Worm (Caenorhabditis elegans) whole organism, young adult: Measurements from ENCODE around the gene chtb-2.
A peak's percentile ranks its signal among the peaks of the same experiment; 100 is the strongest.

Source experiments
- B0019.2 ChIP-seq: fragments of 200-800 bp; sonication (Bioruptor generic); conservative IDR thresholded peaks from 2 replicates; pipeline ENCODE4 v1.3.6; 2022; ENCODE audit warnings: missing genetic modification reagents, missing genetic modification characterization, missing compliant biosample characterization
- C06A6.2 ChIP-seq: fragments of 200-800 bp; sonication (Bioruptor generic); conservative IDR thresholded peaks from 2 replicates; pipeline ENCODE4 v1.3.6; 2022; ENCODE audit warnings: missing genetic modification characterization, missing compliant biosample characterization
- F10E7.11 ChIP-seq: sonication (generic microtip); optimal IDR thresholded peaks from 2 replicates; lab custom pipeline; 2017; ENCODE audit warnings: mild to moderate bottlenecking, missing genetic modification characterization, moderate library complexity, missing compliant biosample characterization
- F37B4.10 ChIP-seq: fragments of 200-800 bp; sonication (Bioruptor generic); IDR thresholded peaks from 2 replicates; pipeline ENCODE4 v1.3.6; 2022; ENCODE audit warnings: missing genetic modification characterization, missing compliant biosample characterization
- F49E8.2 ChIP-seq: sonication (generic microtip); optimal IDR thresholded peaks from 3 replicates; lab custom pipeline; 2017; ENCODE audit warnings: missing genetic modification characterization, mild to moderate bottlenecking, missing compliant biosample characterization, antibody characterized with exemption, moderate library complexity; ENCODE audit not compliant: insufficient read depth
- F57A8.1 ChIP-seq: fragments of 200-800 bp; sonication (Bioruptor generic); optimal IDR thresholded peaks from 2 replicates; lab custom pipeline; 2018; ENCODE audit warnings: mild to moderate bottlenecking, missing genetic modification characterization, moderate library complexity, missing compliant biosample characterization
- T26A5.8 ChIP-seq: sonication (generic microtip); optimal IDR thresholded peaks from 2 replicates; lab custom pipeline; 2016; ENCODE audit warnings: missing genetic modification characterization, missing compliant biosample characterization
- Y53F4B.3 ChIP-seq: fragments of 200-800 bp; sonication (Bioruptor generic); IDR thresholded peaks from 2 replicates; pipeline ENCODE4 v1.3.6; 2022; ENCODE audit warnings: missing genetic modification reagents, missing genetic modification characterization, missing compliant biosample characterization
- ZK185.1 ChIP-seq: sonication (generic microtip); optimal IDR thresholded peaks from 2 replicates; lab custom pipeline; 2016; ENCODE audit warnings: mild to moderate bottlenecking, missing genetic modification characterization, missing compliant biosample characterization; ENCODE audit not compliant: poor library complexity, severe bottlenecking
- atf-7 ChIP-seq: sonication (generic microtip); optimal IDR thresholded peaks from 2 replicates; lab custom pipeline; 2017; ENCODE audit warnings: mild to moderate bottlenecking, missing genetic modification characterization, missing compliant biosample characterization
- attf-5 ChIP-seq: fragments of 200-800 bp; sonication (Bioruptor generic); optimal IDR thresholded peaks from 2 replicates; lab custom pipeline; 2018; ENCODE audit warnings: mild to moderate bottlenecking, missing genetic modification characterization, missing compliant biosample characterization
- bed-1 ChIP-seq: fragments of 200-800 bp; sonication (Bioruptor generic); IDR thresholded peaks from 2 replicates; pipeline ENCODE4 v1.3.6; 2022; ENCODE audit warnings: missing genetic modification reagents, missing genetic modification characterization, missing compliant biosample characterization
- cebp-1 ChIP-seq, 2 experiments: fragments of 200-800 bp in 1 of 2; sonication (Bioruptor generic) in 1 of 2; sonication (generic microtip) in 1 of 2; IDR thresholded peaks in 1 of 2; optimal IDR thresholded peaks in 1 of 2; 2 replicates each; pipeline versions ENCODE4 v1.3.6 to Lab custom; 2017 to 2022; ENCODE audit warnings: missing compliant biosample characterization in 2 of 2, missing genetic modification characterization in 2 of 2, mild to moderate bottlenecking in 1 of 2, missing genetic modification reagents in 1 of 2, moderate library complexity in 1 of 2
- ceh-40 ChIP-seq: fragments of 200-800 bp; sonication (Bioruptor generic); IDR thresholded peaks from 2 replicates; pipeline ENCODE4 v1.3.6; 2022; ENCODE audit warnings: missing genetic modification characterization, missing compliant biosample characterization
- dox-1 ChIP-seq: fragments of 200-800 bp; sonication (Bioruptor generic); IDR thresholded peaks from 2 replicates; pipeline ENCODE4 v1.3.6; 2022; ENCODE audit warnings: missing genetic modification reagents, missing genetic modification characterization, missing compliant biosample characterization
- egl-44 ChIP-seq: fragments of 200-800 bp; sonication (Bioruptor generic); IDR thresholded peaks from 2 replicates; pipeline ENCODE4 v1.3.6; 2022; ENCODE audit warnings: missing genetic modification reagents, missing genetic modification characterization, missing compliant biosample characterization
- ekl-4 ChIP-seq: fragments of 200-800 bp; sonication (Bioruptor generic); IDR thresholded peaks from 2 replicates; pipeline ENCODE4 v1.3.6; 2022; ENCODE audit warnings: missing genetic modification reagents, missing genetic modification characterization, missing compliant biosample characterization
- ets-4 ChIP-seq: fragments of 200-800 bp; sonication (Bioruptor generic); optimal IDR thresholded peaks from 2 replicates; lab custom pipeline; 2018; ENCODE audit warnings: mild to moderate bottlenecking, missing genetic modification characterization, missing compliant biosample characterization
- fkh-3 ChIP-seq: sonication (generic microtip); optimal IDR thresholded peaks from 2 replicates; lab custom pipeline; 2016; ENCODE audit warnings: mild to moderate bottlenecking, missing genetic modification characterization, missing compliant biosample characterization
- hmg-20 ChIP-seq: fragments of 200-800 bp; sonication (Bioruptor generic); IDR thresholded peaks from 2 replicates; pipeline ENCODE4 v1.3.6; 2022; ENCODE audit warnings: missing genetic modification reagents, missing genetic modification characterization, missing compliant biosample characterization
- hrde-1 ChIP-seq: sonication (generic microtip); optimal IDR thresholded peaks from 2 replicates; lab custom pipeline; 2016; ENCODE audit warnings: missing genetic modification characterization, mild to moderate bottlenecking, missing compliant biosample characterization, moderate library complexity, missing genotype, missing genetic modification reagents, borderline replicate concordance
- lag-1 ChIP-seq: fragments of 200-800 bp; sonication (Bioruptor generic); IDR thresholded peaks from 2 replicates; pipeline ENCODE4 v1.3.6; 2022; ENCODE audit warnings: missing genetic modification reagents, missing genetic modification characterization, missing compliant biosample characterization
- let-607 ChIP-seq, 2 experiments: fragments of 200-800 bp in 1 of 2; sonication (Bioruptor generic) in 1 of 2; sonication (generic microtip) in 1 of 2; optimal IDR thresholded peaks; 2 replicates each; lab custom pipeline; 2016 to 2018; ENCODE audit warnings: mild to moderate bottlenecking in 2 of 2, missing compliant biosample characterization in 2 of 2, missing genetic modification characterization in 2 of 2, moderate library complexity in 2 of 2, missing genotype in 1 of 2
- lin-26 ChIP-seq: fragments of 200-800 bp; sonication (Bioruptor generic); IDR thresholded peaks from 2 replicates; pipeline ENCODE4 v1.3.6; 2022; ENCODE audit warnings: missing genetic modification reagents, missing genetic modification characterization, missing compliant biosample characterization
- lin-35 ChIP-seq, 3 experiments: fragments of 150-350 bp in 2 of 3; sonication (generic microtip) in 1 of 3; optimal IDR thresholded peaks; 2 replicates each; lab custom pipeline; 2014 to 2018; ENCODE audit warnings: missing biosample characterization in 3 of 3, missing genetic modification characterization in 3 of 3, missing genetic modification reagents in 3 of 3
- lir-1 ChIP-seq: fragments of 200-800 bp; sonication (Bioruptor generic); conservative IDR thresholded peaks from 2 replicates; pipeline ENCODE4 v1.3.6; 2022; ENCODE audit warnings: missing genetic modification reagents, missing genetic modification characterization, missing compliant biosample characterization
- lsy-27 ChIP-seq: sonication (generic microtip); optimal IDR thresholded peaks from 2 replicates; lab custom pipeline; 2017; ENCODE audit warnings: missing genetic modification characterization, mild to moderate bottlenecking, missing compliant biosample characterization, antibody characterized with exemption, missing genotype, borderline replicate concordance; ENCODE audit not compliant: insufficient read depth
- madf-3 ChIP-seq: fragments of 200-800 bp; sonication (Bioruptor generic); IDR thresholded peaks from 2 replicates; pipeline ENCODE4 v1.3.6; 2022; ENCODE audit warnings: missing genetic modification reagents, missing genetic modification characterization, missing compliant biosample characterization
- mes-4 ChIP-seq: sonication (generic microtip); optimal IDR thresholded peaks from 2 replicates; lab custom pipeline; 2016; ENCODE audit warnings: missing genotype, missing genetic modification characterization, missing compliant biosample characterization
- nfyb-1 ChIP-seq: fragments of 200-800 bp; sonication (Bioruptor generic); IDR thresholded peaks from 2 replicates; pipeline ENCODE4 v1.3.6; 2022; ENCODE audit warnings: missing genetic modification reagents, missing genetic modification characterization, missing compliant biosample characterization
- nhr-27 ChIP-seq: fragments of 200-800 bp; sonication (Bioruptor generic); optimal IDR thresholded peaks from 2 replicates; lab custom pipeline; 2018; ENCODE audit warnings: mild to moderate bottlenecking, missing genetic modification characterization, moderate library complexity, missing compliant biosample characterization
- pha-4 ChIP-seq: fragments of 150-350 bp; sonication (generic microtip); optimal IDR thresholded peaks from 2 replicates; lab custom pipeline; 2014; ENCODE audit warnings: missing biosample characterization, missing genetic modification reagents, missing genetic modification characterization
- rpc-1 ChIP-seq, 2 experiments: fragments of 150-350 bp in 1 of 2; sonication (generic microtip) in 1 of 2; optimal IDR thresholded peaks; 2 replicates each; lab custom pipeline; 2014 to 2018; ENCODE audit warnings: missing biosample characterization in 1 of 2, missing genetic modification characterization in 1 of 2, missing genetic modification reagents in 1 of 2, missing genotype in 1 of 2
- sea-2 ChIP-seq: fragments of 200-800 bp; sonication (Bioruptor generic); IDR thresholded peaks from 2 replicates; pipeline ENCODE4 v1.3.6; 2022; ENCODE audit warnings: missing genetic modification characterization, missing compliant biosample characterization
- snpc-1.1 ChIP-seq: sonication (generic microtip); optimal IDR thresholded peaks from 2 replicates; lab custom pipeline; 2017; ENCODE audit warnings: missing genetic modification characterization, mild to moderate bottlenecking, missing compliant biosample characterization, antibody characterized with exemption, moderate library complexity, missing genotype, missing genetic modification reagents; ENCODE audit not compliant: insufficient read depth
- snpc-4 ChIP-seq, 5 experiments: fragments of 150-350 bp in 1 of 5; sonication (generic microtip) in 4 of 5; optimal IDR thresholded peaks; 2 replicates each; lab custom pipeline; 2014 to 2018; ENCODE audit warnings: missing genetic modification characterization in 5 of 5, missing biosample characterization in 3 of 5, antibody characterized with exemption in 2 of 5, mild to moderate bottlenecking in 2 of 5, missing compliant biosample characterization in 2 of 5, missing genotype in 2 of 5, moderate library complexity in 2 of 5, missing genetic modification reagents in 1 of 5
- sptf-2 ChIP-seq: fragments of 200-800 bp; sonication (Bioruptor generic); optimal IDR thresholded peaks from 2 replicates; lab custom pipeline; 2018; ENCODE audit warnings: mild to moderate bottlenecking, missing genetic modification characterization, missing compliant biosample characterization
- unc-62 ChIP-seq: fragments of 150-350 bp; optimal IDR thresholded peaks from 2 replicates; lab custom pipeline; 2014; ENCODE audit warnings: missing biosample characterization, missing genetic modification reagents, missing genetic modification characterization
- zim-3 ChIP-seq: sonication (generic microtip); optimal IDR thresholded peaks from 2 replicates; lab custom pipeline; 2017; ENCODE audit warnings: mild to moderate bottlenecking, missing genetic modification characterization, moderate library complexity, missing compliant biosample characterization
- ztf-18 ChIP-seq: sonication (generic microtip); optimal IDR thresholded peaks from 2 replicates; lab custom pipeline; 2016; ENCODE audit warnings: missing genotype, mild to moderate bottlenecking, missing genetic modification characterization, missing compliant biosample characterization
- ztf-25 ChIP-seq: fragments of 200-800 bp; sonication (Bioruptor generic); IDR thresholded peaks from 2 replicates; pipeline ENCODE4 v1.3.6; 2022; ENCODE audit warnings: missing genetic modification reagents, missing genetic modification characterization, missing compliant biosample characterization
- ztf-6 ChIP-seq: fragments of 200-800 bp; sonication (Bioruptor generic); IDR thresholded peaks from 2 replicates; pipeline ENCODE4 v1.3.6; 2022; ENCODE audit warnings: missing genetic modification reagents, missing genetic modification characterization, missing compliant biosample characterization

Gene chtb-2

DNA sequence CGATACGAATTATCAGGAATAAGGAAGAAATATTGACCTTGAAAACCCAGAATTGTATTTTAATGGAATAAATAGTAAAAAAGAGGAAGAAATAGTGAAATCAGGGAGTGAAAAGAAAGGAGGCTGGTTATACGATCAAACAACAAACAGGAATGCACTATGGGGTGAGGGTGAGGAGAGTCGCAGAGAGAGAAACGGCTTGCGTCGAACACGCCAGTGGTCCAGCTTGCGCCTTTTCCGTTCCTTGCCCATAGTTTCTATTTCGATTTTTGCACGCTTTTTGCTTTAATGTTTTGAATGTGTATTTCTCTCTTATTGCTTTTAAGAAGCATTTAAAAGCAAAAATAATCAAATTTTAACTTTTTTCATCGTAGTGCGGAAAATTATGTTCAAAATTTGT, 29.4 kb upstream of the chtb-2 start (continued):
- TF ChIP-seq unc-62 (GFP tag; lab: Kevin White, UChicago) (no peak), sptf-2 (GFP tag; lab: Kevin White, UChicago) (no peak), hrde-1 (tag; lab: Kevin White, UChicago) (no peak), F37B4.10 (no peak), atf-7 (tag; lab: Kevin White, UChicago) (no peak), ztf-18 (peak; percentile 94), ztf-6 (GFP tag; lab: Robert Waterston, UW) (no peak), B0019.2 (no peak), ekl-4 (GFP tag; lab: Robert Waterston, UW) (no peak), lag-1 (GFP tag; lab: Robert Waterston, UW) (no peak), rpc-1 (optimal IDR thresholded peaks at IDR 0.05; lab: Kevin White, UChicago) (no peak), rpc-1 (tag; optimal IDR thresholded peaks at IDR 0.05; lab: Kevin White, UChicago) (no peak), F57A8.1 (GFP tag; lab: Kevin White, UChicago) (no peak)

- TF ChIP-seq pha-4 (tag; lab: Kevin White, UChicago) (no peak), mes-4 (tag; lab: Kevin White, UChicago) (no peak), lir-1 (GFP tag; lab: Robert Waterston, UW) (no peak), B0019.2 (no peak), ets-4 (GFP tag; lab: Kevin White, UChicago) (no peak), F10E7.11 (tag; lab: Kevin White, UChicago) (no peak), dox-1 (no peak), hmg-20 (GFP tag; lab: Robert Waterston, UW) (no peak)
Measured at ce11 chrIII:6454183-6454582, 28.8 kb upstream of the chtb-2 start, which contains the start of gene jhdm-1. TSS of gene jhdm-1 (plus strand) at chrIII:6454483.

DNA sequence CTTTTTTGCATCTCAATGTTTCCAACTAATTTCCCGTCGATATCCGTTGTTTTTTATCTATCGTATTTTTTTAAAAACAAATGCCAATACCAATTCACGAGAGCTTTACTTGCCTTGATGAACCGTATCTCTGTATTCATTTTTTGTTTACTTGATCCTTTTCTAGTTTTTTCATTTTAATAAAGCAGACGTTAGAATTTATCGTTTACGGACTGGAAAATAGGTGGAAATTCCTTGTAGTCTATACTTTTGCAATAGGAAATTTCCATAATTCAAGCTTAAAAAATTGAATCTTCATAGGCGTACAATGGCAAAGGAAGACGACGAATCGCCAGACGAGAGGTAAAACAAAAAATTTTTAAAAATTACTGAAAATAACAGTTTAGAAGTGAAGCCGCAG, 23.2 kb upstream of the chtb-2 start, which contains the start of gene algn-1:
Gene algn-1 (plus strand): TSS at position 301 of the 400 bp plus-strand sequence.
- TF ChIP-seq cebp-1 (GFP tag; IDR thresholded peaks at IDR 0.05; lab: Robert Waterston, UW) (no peak), cebp-1 (tag; optimal IDR thresholded peaks at IDR 0.05; lab: Kevin White, UChicago) (no peak), ceh-40 (no peak), nfyb-1 (GFP tag; lab: Robert Waterston, UW) (no peak), attf-5 (GFP tag; lab: Kevin White, UChicago) (no peak), C06A6.2 (GFP tag; lab: Robert Waterston, UW) (no peak), let-607 (tag; optimal IDR thresholded peaks at IDR 0.05; lab: Kevin White, UChicago) (no peak), egl-44 (GFP tag; lab: Robert Waterston, UW) (no peak), nhr-27 (no peak)

- TF ChIP-seq Y53F4B.3 (GFP tag; lab: Robert Waterston, UW) (no peak), ZK185.1 (peak; percentile 1), snpc-4 (GFP tag; optimal IDR thresholded peaks at IDR 0.05; lab: Kevin White, UChicago) (no peak), snpc-4 (tag; optimal IDR thresholded peaks at IDR 0.05; lab: Kevin White, UChicago) (peak in 2 of 4 experiments; percentile 10 to 19), lin-26 (GFP tag; lab: Robert Waterston, UW) (0 out of 2 replicates have a peak, but pooled peaks have one; percentile 56), madf-3 (GFP tag; lab: Robert Waterston, UW) (peak; percentile 74; the same call in 1 of the 2 replicates), bed-1 (GFP tag; lab: Robert Waterston, UW) (no peak), zim-3 (peak; percentile 50), T26A5.8 (tag; lab: Kevin White, UChicago) (no peak), pha-4 (tag; lab: Kevin White, UChicago) (no peak), fkh-3 (tag; lab: Kevin White, UChicago) (no peak), lsy-27 (tag; lab: Kevin White, UChicago) (no peak), F49E8.2 (tag; lab: Kevin White, UChicago) (peak; percentile 51), snpc-1.1 (tag; lab: Kevin White, UChicago) (no peak), lin-35 (GFP tag; optimal IDR thresholded peaks at IDR 0.05; lab: Kevin White, UChicago) (no peak), sea-2 (GFP tag; lab: Robert Waterston, UW) (no peak), cebp-1 (GFP tag; IDR thresholded peaks at IDR 0.05; lab: Robert Waterston, UW) (no peak), cebp-1 (tag; optimal IDR thresholded peaks at IDR 0.05; lab: Kevin White, UChicago) (peak; percentile 26), ztf-25 (GFP tag; lab: Robert Waterston, UW) (no peak)
Measured at ce11 chrIII:6462610-6463009, 20.4 kb upstream of the chtb-2 start, which contains the start of gene T26A5.8. TSS of gene T26A5.8 (minus strand) at chrIII:6462856.
